Worm (Caenorhabditis elegans): ENCODE results near the gene slrp-1.

- TF ChIP-seq mbf-1 (tag; optimal IDR thresholded peaks at IDR 0.05) (no peak), alr-1 (tag; optimal IDR thresholded peaks at IDR 0.05) (no peak), ceh-82 (tag; optimal IDR thresholded peaks at IDR 0.05) (no peak), snpc-4 (tag; optimal IDR thresholded peaks at IDR 0.05) (no peak), nhr-77 (tag; optimal IDR thresholded peaks at IDR 0.05) (no peak), crh-2 (tag; optimal IDR thresholded peaks at IDR 0.05) (no peak), mab-5 (tag; optimal IDR thresholded peaks at IDR 0.05) (no peak), egl-27 (tag; optimal IDR thresholded peaks at IDR 0.05) (no peak), lin-11 (tag; optimal IDR thresholded peaks at IDR 0.05) (no peak), dmd-4 (tag; optimal IDR thresholded peaks at IDR 0.05) (no peak), nhr-25 (tag; optimal IDR thresholded peaks at IDR 0.05) (no peak), R02D3.7 (tag; optimal IDR thresholded peaks at IDR 0.05) (no peak)
These were observed 46.1 kb downstream of the slrp-1 start, which contains the start of gene spig-9 for ce11 chrV:13611782-13612181.

Data from whole organism, L2 larva.